Worm (Caenorhabditis elegans) whole organism, young adult: ENCODE measurements around the gene T08B1.1.

Experiments used
- C06A6.2 ChIP-seq: fragments of 200-800 bp; sonication (Bioruptor generic); conservative IDR thresholded peaks from 2 replicates; pipeline ENCODE4 v1.3.6; 2022; ENCODE audit warnings: missing genetic modification characterization, missing compliant biosample characterization
- akir-1 ChIP-seq: fragments of 200-800 bp; sonication (Bioruptor generic); optimal IDR thresholded peaks from 2 replicates; lab custom pipeline; 2018; ENCODE audit warnings: mild to moderate bottlenecking, missing genetic modification characterization, moderate library complexity, missing compliant biosample characterization
- ama-1 ChIP-seq, 3 experiments: fragments of 150-350 bp in 1 of 3; sonication (generic microtip) in 2 of 3; optimal IDR thresholded peaks; 2 replicates each; lab custom pipeline; 2014 to 2018; ENCODE audit warnings: missing biosample characterization in 2 of 3, missing genetic modification characterization in 2 of 3, missing genetic modification reagents in 2 of 3
- dpff-1 ChIP-seq: sonication (generic microtip); optimal IDR thresholded peaks from 2 replicates; lab custom pipeline; 2017; ENCODE audit warnings: mild to moderate bottlenecking, missing genetic modification characterization, missing compliant biosample characterization
- him-1 ChIP-seq: sonication (generic microtip); optimal IDR thresholded peaks from 2 replicates; lab custom pipeline; 2016; ENCODE audit warnings: missing genotype, missing genetic modification reagents, missing genetic modification characterization, missing compliant biosample characterization
- hmg-20 ChIP-seq: fragments of 200-800 bp; sonication (Bioruptor generic); IDR thresholded peaks from 2 replicates; pipeline ENCODE4 v1.3.6; 2022; ENCODE audit warnings: missing genetic modification reagents, missing genetic modification characterization, missing compliant biosample characterization
- lin-35 ChIP-seq, 3 experiments: fragments of 150-350 bp in 2 of 3; sonication (generic microtip) in 1 of 3; optimal IDR thresholded peaks; 2 replicates each; lab custom pipeline; 2014 to 2018; ENCODE audit warnings: missing biosample characterization in 3 of 3, missing genetic modification characterization in 3 of 3, missing genetic modification reagents in 3 of 3
- unc-130 ChIP-seq: sonication (generic microtip); optimal IDR thresholded peaks from 2 replicates; lab custom pipeline; 2016; ENCODE audit warnings: missing genetic modification reagents, missing genetic modification characterization, missing compliant biosample characterization
- unc-62 ChIP-seq: fragments of 150-350 bp; optimal IDR thresholded peaks from 2 replicates; lab custom pipeline; 2014; ENCODE audit warnings: missing biosample characterization, missing genetic modification reagents, missing genetic modification characterization

DNA sequence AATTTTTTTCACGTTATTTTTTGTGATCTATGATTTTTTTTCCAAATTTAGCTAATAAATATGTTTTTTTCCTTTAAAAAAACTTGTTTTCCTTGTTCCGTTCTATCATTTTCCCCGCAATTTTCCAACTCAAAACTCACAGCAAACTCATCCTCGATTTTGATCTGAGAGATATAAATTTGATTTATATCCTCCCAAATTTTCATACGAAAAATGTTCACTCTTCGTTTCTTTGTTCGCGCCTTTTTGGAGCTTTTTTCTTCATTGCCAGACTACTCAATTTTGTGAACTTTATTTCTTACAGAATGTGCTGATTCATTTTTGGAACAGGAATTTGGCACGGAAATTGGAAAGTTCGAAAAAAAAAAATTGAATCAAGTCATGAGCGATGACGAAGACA is 31.8 kb upstream of the T08B1.1 start, which contains the start of gene F59A7.14:
- TF ChIP-seq dpff-1 (tag; lab: Kevin White, UChicago) (no peak), lin-35 (GFP tag; optimal IDR thresholded peaks at IDR 0.05; lab: Kevin White, UChicago) (no peak), akir-1 (GFP tag; lab: Kevin White, UChicago) (no peak), him-1 (no peak), hmg-20 (GFP tag; lab: Robert Waterston, UW) (no peak), C06A6.2 (GFP tag; lab: Robert Waterston, UW) (no peak), unc-130 (GFP tag; lab: Kevin White, UChicago) (no peak), unc-62 (no peak), ama-1 (optimal IDR thresholded peaks at IDR 0.05; lab: Kevin White, UChicago) (no peak), ama-1 (GFP tag; optimal IDR thresholded peaks at IDR 0.05; lab: Kevin White, UChicago) (no peak)
